Worm (Caenorhabditis elegans) whole organism, early embryonic: ENCODE measurements around the gene irld-57.

Experiments
- B0310.2 ChIP-seq: sonication (generic microtip); optimal IDR thresholded peaks from 2 replicates; lab custom pipeline; 2016; ENCODE audit warnings: mild to moderate bottlenecking, missing genetic modification characterization, missing compliant biosample characterization
- F13C5.2 ChIP-seq: sonication (generic microtip); optimal IDR thresholded peaks from 2 replicates; lab custom pipeline; 2017; ENCODE audit warnings: mild to moderate bottlenecking, missing genetic modification characterization, inconsistent platforms, missing compliant biosample characterization
- aly-1 ChIP-seq: sonication (generic microtip); optimal IDR thresholded peaks from 2 replicates; lab custom pipeline; 2016; ENCODE audit warnings: missing genetic modification characterization, missing compliant biosample characterization
- ama-1 ChIP-seq: fragments of 150-350 bp; optimal IDR thresholded peaks from 2 replicates; lab custom pipeline; 2014
- ceh-13 ChIP-seq: fragments of 200-800 bp; sonication (Bioruptor generic); optimal IDR thresholded peaks from 2 replicates; lab custom pipeline; 2018; ENCODE audit warnings: mild to moderate bottlenecking, missing genetic modification characterization, missing compliant biosample characterization
- ceh-36 ChIP-seq: sonication (generic microtip); optimal IDR thresholded peaks from 2 replicates; lab custom pipeline; 2016; ENCODE audit warnings: missing genetic modification characterization, inconsistent platforms, missing compliant biosample characterization
- ets-7 ChIP-seq: sonication (generic microtip); optimal IDR thresholded peaks from 2 replicates; lab custom pipeline; 2016; ENCODE audit warnings: missing genotype, missing genetic modification characterization, missing compliant biosample characterization
- flt-1 ChIP-seq: fragments of 200-800 bp; sonication (Bioruptor generic); IDR thresholded peaks from 2 replicates; pipeline ENCODE4 v1.3.6; 2022; ENCODE audit warnings: missing genetic modification characterization, missing compliant biosample characterization
- hmbx-1 ChIP-seq: sonication (generic microtip); optimal IDR thresholded peaks from 2 replicates; lab custom pipeline; 2016; ENCODE audit warnings: mild to moderate bottlenecking, missing genetic modification characterization, missing compliant biosample characterization
- hmg-4 ChIP-seq: fragments of 200-800 bp; sonication (Bioruptor generic); optimal IDR thresholded peaks from 2 replicates; lab custom pipeline; 2018; ENCODE audit warnings: mild to moderate bottlenecking, missing genetic modification characterization, missing compliant biosample characterization
- hnd-1 ChIP-seq: sonication (generic microtip); optimal IDR thresholded peaks from 2 replicates; lab custom pipeline; 2016; ENCODE audit warnings: missing genetic modification characterization, missing compliant biosample characterization
- pes-1 ChIP-seq: fragments of 200-800 bp; sonication (Bioruptor generic); IDR thresholded peaks from 2 replicates; pipeline ENCODE4 v1.3.6; 2022; ENCODE audit warnings: missing genetic modification reagents, missing genetic modification characterization, missing compliant biosample characterization
- scrt-1 ChIP-seq: fragments of 200-800 bp; sonication (Bioruptor generic); IDR thresholded peaks from 2 replicates; pipeline ENCODE4 v1.3.6; 2022; ENCODE audit warnings: missing genetic modification characterization, missing compliant biosample characterization
- sea-1 ChIP-seq: fragments of 200-800 bp; sonication (Bioruptor generic); conservative IDR thresholded peaks from 2 replicates; pipeline ENCODE4 v1.3.6; 2022; ENCODE audit warnings: missing genetic modification characterization, missing compliant biosample characterization
- tbx-11 ChIP-seq: fragments of 200-800 bp; sonication (Bioruptor generic); IDR thresholded peaks from 2 replicates; pipeline ENCODE4 v1.3.6; 2022; ENCODE audit warnings: missing genetic modification characterization, missing compliant biosample characterization
- tbx-37 ChIP-seq: fragments of 200-800 bp; sonication (Bioruptor generic); conservative IDR thresholded peaks from 2 replicates; pipeline ENCODE4 v1.3.6; 2022; ENCODE audit warnings: missing genetic modification reagents, missing genetic modification characterization, missing compliant biosample characterization
- tra-4 ChIP-seq: sonication (generic microtip); optimal IDR thresholded peaks from 2 replicates; lab custom pipeline; 2017; ENCODE audit warnings: missing genetic modification characterization, missing compliant biosample characterization

irld-57 gene

DNA sequence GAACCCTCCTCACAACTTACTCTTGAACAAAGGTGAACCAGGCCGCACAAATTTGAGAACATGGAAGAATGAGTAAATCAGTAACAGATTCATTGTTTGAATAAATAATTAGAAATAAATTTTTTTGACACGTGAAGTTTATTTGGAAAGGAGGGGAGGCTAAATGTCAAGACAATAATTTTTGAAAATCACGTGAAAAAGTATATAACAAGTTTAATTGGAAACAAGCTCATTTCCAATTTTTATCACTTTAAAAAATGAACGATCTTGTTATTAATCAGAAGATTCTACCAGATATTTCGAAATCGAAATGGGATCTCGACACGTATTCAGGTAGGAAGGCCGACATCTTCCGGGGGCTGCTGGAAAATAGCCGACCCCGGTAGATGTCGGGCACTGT is at the start of gene irld-57, which contains the start of gene sfxn-1.3:
TSS of gene irld-57 (minus strand) at position 101 of the 400 bp plus-strand sequence.
TSS of gene sfxn-1.3 (plus strand) at position 232 of the 400 bp plus-strand sequence.
- TF ChIP-seq hnd-1 (tag; lab: Kevin White, UChicago) (no peak), ceh-36 (tag; lab: Kevin White, UChicago) (no peak), sea-1 (GFP tag; lab: Robert Waterston, UW) (no peak), tbx-11 (GFP tag; lab: Robert Waterston, UW) (no peak), tbx-37 (GFP tag; lab: Robert Waterston, UW) (no peak), ets-7 (tag; lab: Kevin White, UChicago) (no peak), tra-4 (no peak), pes-1 (no peak), flt-1 (GFP tag; lab: Robert Waterston, UW) (no peak), aly-1 (tag; lab: Kevin White, UChicago) (no peak), hmg-4 (GFP tag; lab: Kevin White, UChicago) (no peak), F13C5.2 (tag; lab: Kevin White, UChicago) (no peak), B0310.2 (no peak), scrt-1 (no peak), ama-1 (lab: Kevin White, UChicago) (no peak), ceh-13 (GFP tag; lab: Kevin White, UChicago) (no peak), hmbx-1 (tag; lab: Kevin White, UChicago) (no peak)

DNA sequence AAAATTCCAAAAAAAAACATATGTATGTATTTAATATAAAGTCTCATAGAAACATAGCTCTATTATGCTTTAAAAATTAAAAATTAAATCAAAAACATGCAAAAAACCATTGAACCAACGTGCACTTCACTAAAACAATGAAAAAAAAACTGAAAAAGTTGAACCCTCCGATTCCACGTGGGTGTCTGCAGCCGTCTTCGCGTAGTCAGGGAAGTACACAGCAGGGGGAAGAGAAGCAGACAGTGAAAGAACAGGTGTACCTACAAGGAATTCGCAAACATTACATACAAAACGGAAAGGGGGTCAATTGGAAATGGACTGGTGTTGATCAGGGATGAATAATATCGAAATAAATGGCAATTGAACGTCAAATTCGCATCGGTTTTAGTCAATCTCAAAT is 47.4 kb upstream of the irld-57 start:
- TF ChIP-seq tra-4 (no peak), ets-7 (tag; lab: Kevin White, UChicago) (no peak), flt-1 (GFP tag; lab: Robert Waterston, UW) (no peak), aly-1 (tag; lab: Kevin White, UChicago) (no peak), hnd-1 (tag; lab: Kevin White, UChicago) (no peak), tbx-37 (GFP tag; lab: Robert Waterston, UW) (no peak), tbx-11 (GFP tag; lab: Robert Waterston, UW) (no peak), scrt-1 (no peak), ceh-13 (GFP tag; lab: Kevin White, UChicago) (no peak), hmbx-1 (tag; lab: Kevin White, UChicago) (no peak), pes-1 (no peak), hmg-4 (GFP tag; lab: Kevin White, UChicago) (no peak), ama-1 (lab: Kevin White, UChicago) (no peak), sea-1 (GFP tag; lab: Robert Waterston, UW) (no peak), ceh-36 (tag; lab: Kevin White, UChicago) (no peak), B0310.2 (no peak), F13C5.2 (tag; lab: Kevin White, UChicago) (no peak)

DNA sequence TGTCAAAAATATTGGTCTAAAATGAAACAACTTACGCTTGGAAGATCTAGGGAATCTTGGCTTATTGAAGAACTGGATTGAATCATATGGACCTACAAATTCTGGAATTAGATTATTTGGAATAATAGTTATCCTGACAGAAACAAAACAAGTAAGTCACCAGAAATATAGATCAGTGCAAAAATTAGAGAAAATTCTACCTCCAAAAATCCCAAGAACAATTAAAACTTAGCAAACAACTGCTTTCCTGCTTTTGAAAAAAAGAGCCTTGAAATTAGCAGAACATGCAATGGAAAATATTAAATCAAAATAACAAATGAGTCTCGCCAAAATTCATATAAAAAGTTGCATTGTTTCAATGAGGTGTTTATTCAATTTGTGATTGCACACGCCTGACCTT is 46.6 kb upstream of the irld-57 start, which contains the start of gene nhr-60:
TSS of gene nhr-60 (minus strand) at position 101 of the 400 bp plus-strand sequence.
- TF ChIP-seq tra-4: no peak

DNA sequence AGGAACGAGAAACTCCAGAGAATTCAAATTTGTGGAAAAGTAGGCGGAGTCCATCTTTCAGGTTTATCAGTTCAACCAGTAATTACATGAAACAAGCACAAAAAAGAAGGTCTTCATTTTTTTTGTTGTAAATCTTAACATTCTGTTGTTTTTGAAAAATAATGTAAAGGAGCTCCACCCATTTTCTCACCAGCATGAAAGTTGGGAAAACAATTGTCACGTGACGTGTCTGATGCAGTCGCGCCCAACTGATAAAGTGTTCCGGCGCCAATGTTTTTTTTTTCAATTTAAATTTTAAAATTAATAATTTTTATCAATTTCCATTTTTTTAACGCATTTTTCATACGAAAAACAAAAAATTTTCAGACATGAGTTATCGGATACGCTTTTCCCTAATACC is 42.6 kb upstream of the irld-57 start, which contains the start of gene F57A10.4:
TSS of gene F57A10.4 (plus strand) at position 367 of the 400 bp plus-strand sequence.
- TF ChIP-seq hnd-1 (tag; lab: Kevin White, UChicago) (no peak), ets-7 (tag; lab: Kevin White, UChicago) (no peak), tbx-37 (GFP tag; lab: Robert Waterston, UW) (no peak), aly-1 (tag; lab: Kevin White, UChicago) (no peak), hmbx-1 (tag; lab: Kevin White, UChicago) (no peak), ceh-13 (GFP tag; lab: Kevin White, UChicago) (no peak), pes-1 (no peak), B0310.2 (no peak), ama-1 (lab: Kevin White, UChicago) (no peak), scrt-1 (no peak), ceh-36 (tag; lab: Kevin White, UChicago) (no peak), sea-1 (GFP tag; lab: Robert Waterston, UW) (no peak), tra-4 (no peak), tbx-11 (GFP tag; lab: Robert Waterston, UW) (no peak), hmg-4 (GFP tag; lab: Kevin White, UChicago) (no peak)

DNA sequence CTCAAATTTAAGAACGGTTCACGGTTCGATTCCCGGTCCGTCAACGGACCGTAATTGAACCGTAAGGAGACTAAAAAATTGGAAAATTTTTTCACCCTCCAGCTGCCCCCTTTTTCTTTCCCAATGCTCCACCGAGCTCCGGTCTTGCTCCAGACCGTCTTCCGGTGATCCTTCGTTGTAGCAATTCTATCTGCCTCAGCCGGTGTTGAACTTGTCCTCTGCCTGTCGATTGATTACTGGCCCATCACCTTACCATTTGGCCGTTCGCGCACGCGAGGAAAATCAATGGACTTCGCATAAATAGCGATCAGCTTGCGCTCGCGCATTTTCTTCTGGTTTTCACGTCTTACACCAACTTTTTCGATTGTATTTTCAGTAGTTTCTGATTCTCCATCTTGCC is 40.9 kb upstream of the irld-57 start:
- peak; percentile 28; the same call in 1 of the 2 replicates for TF ChIP-seq flt-1 (GFP tag; lab: Robert Waterston, UW)
- peak; percentile 51; the same call in 1 of the 2 replicates for TF ChIP-seq scrt-1
- peak; percentile 73 for TF ChIP-seq pes-1

DNA sequence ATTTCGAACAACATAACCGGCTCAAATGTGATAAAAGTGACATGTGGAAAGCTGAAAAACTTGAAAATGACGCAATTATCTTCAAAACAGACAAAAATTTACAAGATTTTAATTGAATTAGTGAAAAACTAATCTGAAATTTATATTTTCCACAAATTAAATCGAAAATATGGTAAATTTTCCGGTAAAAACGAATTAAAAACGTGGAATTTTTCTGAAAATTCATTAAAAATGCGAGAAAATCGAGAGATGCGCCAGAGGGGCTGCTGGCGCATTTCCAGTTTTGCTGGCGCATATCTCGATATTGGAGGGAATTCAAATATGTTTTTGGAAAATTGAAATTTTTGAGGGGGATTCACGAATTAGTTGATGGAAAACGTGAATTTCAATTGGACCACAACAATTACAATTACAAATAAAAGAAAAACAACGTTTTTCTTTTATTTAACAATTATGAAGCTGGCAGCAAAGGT is 39.6 kb upstream of the irld-57 start, which contains the start of the genes haf-3 and F57A10.2:
TSS of gene haf-3 (minus strand) at position 51 of the 473 bp plus-strand sequence.
TSS of gene F57A10.2 (plus strand) at position 454 of the 473 bp plus-strand sequence.
- no peak for TF ChIP-seq ceh-36 (tag; lab: Kevin White, UChicago)
- TF ChIP-seq F13C5.2 (tag; lab: Kevin White, UChicago): peak; percentile 66
- TF ChIP-seq tbx-37 (GFP tag; lab: Robert Waterston, UW): no peak
- no peak for TF ChIP-seq ama-1 (lab: Kevin White, UChicago)
- no peak for TF ChIP-seq scrt-1
- TF ChIP-seq aly-1 (tag; lab: Kevin White, UChicago): no peak
- TF ChIP-seq flt-1 (GFP tag; lab: Robert Waterston, UW): 0 out of 2 replicates have a peak, but pooled peaks have one; percentile 13

DNA sequence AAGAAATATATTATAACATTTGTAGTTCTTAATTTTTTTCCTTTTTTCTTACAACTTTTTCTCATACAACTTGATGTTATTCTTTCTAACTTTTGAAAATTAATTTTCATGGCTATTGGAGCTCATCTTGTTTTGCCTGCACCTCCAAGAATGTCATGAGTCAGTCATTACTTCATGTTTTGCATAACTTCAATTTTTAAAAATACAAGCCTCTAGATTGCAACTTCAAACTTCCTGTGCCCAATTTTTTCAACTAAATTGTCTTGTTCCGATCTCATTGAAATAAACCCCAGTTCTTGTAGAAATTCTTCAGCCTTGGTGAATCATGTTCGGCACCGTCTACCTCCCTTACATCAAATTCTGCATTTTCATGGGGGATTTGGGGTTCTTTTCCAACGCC is 31.9 kb upstream of the irld-57 start, which contains the start of gene str-9:
TSS of gene str-9 (plus strand) at position 301 of the 400 bp plus-strand sequence.
- TF ChIP-seq hnd-1 (tag; lab: Kevin White, UChicago) (no peak), tra-4 (no peak), tbx-11 (GFP tag; lab: Robert Waterston, UW) (no peak), tbx-37 (GFP tag; lab: Robert Waterston, UW) (no peak)

DNA sequence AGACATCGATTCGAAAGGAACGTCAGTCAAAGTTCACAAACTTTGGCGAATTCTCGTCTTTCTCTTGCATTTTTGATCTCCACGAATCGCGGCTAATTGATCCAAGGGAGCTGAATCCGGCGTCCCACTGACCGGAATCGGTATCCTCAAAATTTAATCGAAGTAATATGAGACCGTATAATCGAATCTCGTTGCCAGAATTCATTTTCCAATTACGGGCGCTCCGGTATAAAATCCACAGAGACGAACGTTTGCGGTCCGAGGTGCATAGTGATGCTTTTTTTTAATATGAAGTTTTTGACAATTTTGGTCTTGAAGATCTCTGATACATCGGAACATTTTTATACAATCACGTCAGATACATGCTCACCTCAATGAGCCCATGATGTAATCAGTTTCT is 31.1 kb upstream of the irld-57 start:
- no peak for TF ChIP-seq ama-1 (lab: Kevin White, UChicago)
- no peak for TF ChIP-seq tbx-37 (GFP tag; lab: Robert Waterston, UW)
- no peak for TF ChIP-seq F13C5.2 (tag; lab: Kevin White, UChicago)
- no peak for TF ChIP-seq ceh-13 (GFP tag; lab: Kevin White, UChicago)
- TF ChIP-seq hmbx-1 (tag; lab: Kevin White, UChicago): no peak
